Worm (Caenorhabditis elegans) whole organism, midembryonic: ENCODE data around the gene F28H7.3.

ENCODE experiments used
- T22C8.4 ChIP-seq: fragments of 200-800 bp; sonication (Bioruptor generic); IDR thresholded peaks from 2 replicates; pipeline ENCODE4 v1.3.6; 2022; ENCODE audit warnings: missing genetic modification characterization, missing compliant biosample characterization
- cog-1 ChIP-seq: sonication (generic microtip); optimal IDR thresholded peaks from 2 replicates; lab custom pipeline; 2016; ENCODE audit warnings: missing genetic modification characterization, missing compliant biosample characterization
- flt-1 ChIP-seq: fragments of 200-800 bp; sonication (Bioruptor generic); IDR thresholded peaks from 2 replicates; pipeline ENCODE4 v1.3.6; 2022; ENCODE audit warnings: missing genetic modification characterization, missing compliant biosample characterization
- klf-2 ChIP-seq: fragments of 200-800 bp; sonication (Bioruptor generic); conservative IDR thresholded peaks from 2 replicates; pipeline ENCODE4 v1.3.6; 2022; ENCODE audit warnings: missing genetic modification reagents, missing genetic modification characterization, missing compliant biosample characterization
- med-1 ChIP-seq: sonication (generic microtip); optimal IDR thresholded peaks from 2 replicates; lab custom pipeline; 2017; ENCODE audit warnings: missing genetic modification characterization, mild to moderate bottlenecking, missing compliant biosample characterization, antibody characterized with exemption, missing genetic modification reagents; ENCODE audit not compliant: insufficient read depth
- ref-1 ChIP-seq: fragments of 200-800 bp; sonication (Bioruptor generic); conservative IDR thresholded peaks from 2 replicates; pipeline ENCODE4 v1.3.6; 2022; ENCODE audit warnings: missing genetic modification reagents, missing genetic modification characterization, missing compliant biosample characterization
- tab-1 ChIP-seq: fragments of 200-800 bp; sonication (Bioruptor generic); IDR thresholded peaks from 2 replicates; pipeline ENCODE4 v1.3.6; 2022; ENCODE audit warnings: missing genetic modification characterization, missing compliant biosample characterization
- ztf-23 ChIP-seq: fragments of 200-800 bp; sonication (Bioruptor generic); IDR thresholded peaks from 2 replicates; pipeline ENCODE4 v1.3.6; 2022; ENCODE audit warnings: missing genetic modification reagents, missing genetic modification characterization, missing compliant biosample characterization
- ztf-29 ChIP-seq: fragments of 200-800 bp; sonication (Bioruptor generic); IDR thresholded peaks from 2 replicates; pipeline ENCODE4 v1.3.6; 2022; ENCODE audit warnings: missing genetic modification reagents, missing genetic modification characterization, missing compliant biosample characterization

The F28H7.3 gene

DNA sequence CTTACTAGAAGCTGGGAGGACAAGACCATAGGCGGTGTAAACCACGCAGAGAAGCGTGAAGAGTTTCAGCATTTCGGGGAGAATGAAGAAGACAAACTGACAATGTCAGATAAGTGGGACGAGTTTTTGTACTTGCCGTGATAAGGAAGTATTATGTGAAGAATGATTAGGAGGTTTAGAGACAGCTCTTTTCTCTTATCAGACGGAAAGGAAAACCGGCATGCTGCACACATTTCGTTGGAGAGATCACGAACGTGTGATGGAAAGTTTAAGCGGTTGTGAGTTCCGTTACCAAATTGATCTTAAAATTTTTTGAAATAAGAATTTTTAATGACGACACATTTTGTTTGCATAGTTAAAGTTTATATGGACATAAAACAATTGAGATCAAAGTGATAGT, at the start of gene F28H7.3:
Gene F28H7.3 (minus strand): TSS at position 159 of the 400 bp plus-strand sequence.
- TF ChIP-seq T22C8.4 (GFP tag; lab: Robert Waterston, UW) (no peak), ztf-23 (GFP tag; lab: Robert Waterston, UW) (no peak)

DNA sequence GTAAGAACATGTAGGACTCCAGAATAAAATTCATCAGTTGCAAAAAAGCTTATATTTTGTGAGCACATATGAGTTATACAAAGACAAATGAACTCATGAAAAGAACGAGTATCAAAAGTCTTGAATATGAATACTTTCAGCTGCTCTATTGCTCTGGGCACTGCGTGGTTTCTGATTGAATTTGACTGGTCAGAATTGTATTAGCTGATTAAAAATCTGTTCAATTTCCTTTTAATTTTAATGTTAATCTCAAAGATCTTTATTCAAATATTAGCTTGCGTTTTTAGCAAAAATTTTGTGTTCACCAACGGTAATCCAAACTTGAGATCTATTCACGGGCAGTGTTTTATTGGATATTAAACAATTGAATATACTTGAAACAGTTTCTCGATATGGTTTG, 47.5 kb upstream of the F28H7.3 start, which contains the start of gene srh-184:
Gene srh-184 (minus strand): TSS at position 101 of the 400 bp plus-strand sequence.
- TF ChIP-seq med-1 = no peak
- TF ChIP-seq flt-1 = no peak
- TF ChIP-seq tab-1 (GFP tag; lab: Robert Waterston, UW) = no peak
- no peak for TF ChIP-seq ztf-29
- no peak for TF ChIP-seq klf-2 (GFP tag; lab: Robert Waterston, UW)
- no peak for TF ChIP-seq T22C8.4 (GFP tag; lab: Robert Waterston, UW)
- TF ChIP-seq cog-1 (tag; lab: Kevin White, UChicago) = no peak
- TF ChIP-seq ref-1 (GFP tag; lab: Robert Waterston, UW) = no peak
- no peak for TF ChIP-seq ztf-23 (GFP tag; lab: Robert Waterston, UW)

DNA sequence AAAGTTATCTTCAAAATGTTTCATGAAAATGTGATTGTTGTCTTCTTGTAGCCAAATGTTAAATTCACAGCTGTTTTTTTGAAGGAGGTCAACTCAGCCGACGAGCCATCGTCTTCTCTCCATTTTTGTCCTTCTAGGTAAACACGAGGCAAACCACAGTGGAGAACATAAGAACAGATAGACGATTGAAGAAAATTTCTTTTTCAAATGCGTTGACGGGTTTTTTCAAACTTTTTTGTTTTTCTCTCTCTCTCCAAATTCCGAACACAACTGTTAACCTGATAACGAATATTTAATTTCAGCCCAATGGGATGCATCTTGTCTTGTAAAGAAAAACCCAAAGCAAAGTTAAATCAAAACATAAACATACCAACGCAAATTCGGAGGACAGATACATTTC, 44.9 kb upstream of the F28H7.3 start, which contains the start of gene D1054.19:
Gene D1054.19 (plus strand): TSS at position 301 of the 400 bp plus-strand sequence.
- no peak for TF ChIP-seq ref-1 (GFP tag; lab: Robert Waterston, UW)
- TF ChIP-seq klf-2 (GFP tag; lab: Robert Waterston, UW) = no peak
- no peak for TF ChIP-seq T22C8.4 (GFP tag; lab: Robert Waterston, UW)
- no peak for TF ChIP-seq ztf-29
- TF ChIP-seq med-1 = no peak
- no peak for TF ChIP-seq tab-1 (GFP tag; lab: Robert Waterston, UW)
- TF ChIP-seq ztf-23 (GFP tag; lab: Robert Waterston, UW) = no peak
- TF ChIP-seq cog-1 (tag; lab: Kevin White, UChicago) = no peak
- no peak for TF ChIP-seq flt-1

DNA sequence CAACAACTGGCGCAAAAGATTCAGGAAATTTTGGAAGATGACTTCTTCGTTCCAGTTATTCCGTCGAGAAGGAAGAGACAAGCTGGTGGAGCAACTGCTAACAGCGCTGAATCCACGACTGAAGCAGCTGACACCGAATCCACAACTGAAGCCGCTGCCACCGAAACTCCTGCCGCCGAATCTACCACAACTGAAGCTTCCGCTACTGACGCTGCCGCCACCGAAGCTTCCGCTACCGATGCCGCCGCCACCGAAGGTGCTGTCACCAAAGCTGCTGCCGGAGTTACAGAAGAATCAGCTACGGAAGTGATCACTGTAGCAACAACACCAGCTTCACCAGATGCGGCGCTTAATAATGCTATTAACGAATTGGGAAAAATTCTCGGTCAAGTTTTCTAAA, 43.9 kb upstream of the F28H7.3 start:
- TF ChIP-seq ref-1 (GFP tag; lab: Robert Waterston, UW) (no peak), med-1 (no peak), ztf-23 (GFP tag; lab: Robert Waterston, UW) (no peak), ztf-29 (no peak), T22C8.4 (GFP tag; lab: Robert Waterston, UW) (no peak), cog-1 (tag; lab: Kevin White, UChicago) (no peak), klf-2 (GFP tag; lab: Robert Waterston, UW) (no peak), tab-1 (GFP tag; lab: Robert Waterston, UW) (no peak), flt-1 (no peak)

DNA sequence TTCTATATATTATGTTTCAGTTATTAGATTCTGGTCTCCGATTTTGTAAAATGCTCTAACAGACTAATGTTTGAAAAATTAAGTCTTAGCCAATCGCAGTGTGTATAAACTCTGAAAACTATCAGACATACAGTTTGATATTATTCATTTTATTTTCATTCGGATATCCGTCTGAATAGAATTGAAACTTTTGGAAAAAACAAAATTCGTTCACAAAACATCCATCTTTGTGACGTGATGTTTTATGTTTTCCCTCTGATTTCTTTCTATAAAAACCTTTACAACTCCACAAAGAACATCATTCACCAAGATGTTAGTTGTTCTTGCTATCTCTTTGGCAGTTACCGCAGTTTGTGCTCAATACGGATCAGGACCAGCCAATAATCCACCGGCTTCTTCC, 42.9 kb upstream of the F28H7.3 start, which contains the start of gene ule-3:
Gene ule-3 (plus strand): TSS at position 301 of the 400 bp plus-strand sequence.
- TF ChIP-seq klf-2 (GFP tag; lab: Robert Waterston, UW) = no peak
- no peak for TF ChIP-seq med-1
- no peak for TF ChIP-seq cog-1 (tag; lab: Kevin White, UChicago)
- TF ChIP-seq ztf-23 (GFP tag; lab: Robert Waterston, UW) = no peak
- no peak for TF ChIP-seq ztf-29
- TF ChIP-seq T22C8.4 (GFP tag; lab: Robert Waterston, UW) = no peak
- TF ChIP-seq flt-1 = no peak
- TF ChIP-seq ref-1 (GFP tag; lab: Robert Waterston, UW) = no peak
- TF ChIP-seq tab-1 (GFP tag; lab: Robert Waterston, UW) = no peak

DNA sequence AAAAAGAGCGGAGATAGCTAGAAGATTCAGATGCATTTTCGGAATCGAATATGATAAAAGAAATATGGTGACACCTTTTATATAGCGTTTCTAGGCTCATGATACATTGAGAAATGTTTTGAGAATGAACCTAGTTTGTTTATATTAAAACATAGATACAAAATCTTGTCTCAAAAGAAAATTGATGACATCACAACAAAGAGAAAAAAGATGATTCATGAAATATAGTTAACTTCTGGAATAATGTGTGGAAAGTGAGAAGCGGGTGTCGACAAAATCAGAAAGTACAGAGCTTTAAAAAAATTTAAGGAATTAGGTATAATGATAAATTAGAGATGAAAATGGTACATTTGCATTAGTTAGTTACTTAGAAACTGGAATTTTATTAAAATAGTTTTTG, 42.2 kb upstream of the F28H7.3 start, which contains the start of gene D1054.10:
Gene D1054.10 (minus strand): TSS at position 101 of the 400 bp plus-strand sequence.
- TF ChIP-seq med-1 (no peak), flt-1 (no peak), klf-2 (GFP tag; lab: Robert Waterston, UW) (no peak)

DNA sequence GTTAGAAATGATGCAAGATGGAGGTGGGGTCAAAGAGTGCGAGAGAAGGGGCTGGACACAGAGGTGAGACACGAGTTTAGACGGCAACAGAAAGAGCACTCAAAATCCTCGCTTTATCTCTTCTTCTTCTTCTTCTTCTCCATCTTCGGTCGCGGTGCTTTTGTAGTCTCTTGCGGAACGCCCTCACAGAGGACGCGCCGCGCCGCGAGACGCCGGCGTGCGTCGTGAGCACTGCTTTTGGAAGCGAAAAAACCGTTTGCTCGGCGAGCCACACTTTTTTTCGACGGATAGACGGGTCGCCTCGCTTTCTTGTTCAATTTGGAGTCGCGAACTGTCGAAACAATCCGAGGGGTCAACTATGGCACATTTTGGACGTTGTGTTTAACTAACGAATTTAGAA, 40.3 kb upstream of the F28H7.3 start, which contains the start of gene D1054.9:
Gene D1054.9 (minus strand): TSS at position 137 of the 400 bp plus-strand sequence.
- no peak for TF ChIP-seq cog-1 (tag; lab: Kevin White, UChicago)
- TF ChIP-seq klf-2 (GFP tag; lab: Robert Waterston, UW) = no peak
- TF ChIP-seq tab-1 (GFP tag; lab: Robert Waterston, UW) = no peak
- TF ChIP-seq ztf-23 (GFP tag; lab: Robert Waterston, UW) = no peak
- TF ChIP-seq flt-1 = no peak
- no peak for TF ChIP-seq med-1
- TF ChIP-seq T22C8.4 (GFP tag; lab: Robert Waterston, UW) = no peak
- TF ChIP-seq ref-1 (GFP tag; lab: Robert Waterston, UW) = no peak
- no peak for TF ChIP-seq ztf-29

DNA sequence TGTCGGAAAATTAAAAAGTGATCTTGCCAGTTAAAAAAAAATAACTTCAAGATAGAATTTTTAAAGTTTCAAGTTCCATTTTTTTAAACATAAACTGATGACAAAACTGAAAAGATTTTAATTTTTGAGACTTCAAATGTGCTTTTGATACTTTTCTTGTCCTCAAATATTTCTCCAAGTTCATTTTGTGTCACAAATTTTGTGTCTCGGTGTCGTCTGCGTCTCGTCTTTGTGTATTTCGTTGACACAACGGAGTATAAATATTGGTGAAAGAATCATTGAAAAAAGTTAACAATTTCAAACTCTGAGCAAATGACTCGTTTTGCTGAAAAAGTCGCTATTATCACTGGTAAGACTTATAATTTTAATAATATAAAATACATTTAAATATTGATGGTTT, 33.4 kb upstream of the F28H7.3 start, which contains the start of gene D1054.8:
Gene D1054.8 (plus strand): TSS at position 301 of the 400 bp plus-strand sequence.
- no peak for TF ChIP-seq tab-1 (GFP tag; lab: Robert Waterston, UW)
- no peak for TF ChIP-seq flt-1
- TF ChIP-seq ztf-23 (GFP tag; lab: Robert Waterston, UW) = no peak
- TF ChIP-seq cog-1 (tag; lab: Kevin White, UChicago) = no peak
- no peak for TF ChIP-seq klf-2 (GFP tag; lab: Robert Waterston, UW)
- no peak for TF ChIP-seq T22C8.4 (GFP tag; lab: Robert Waterston, UW)
- TF ChIP-seq med-1 = no peak
- no peak for TF ChIP-seq ref-1 (GFP tag; lab: Robert Waterston, UW)
- TF ChIP-seq ztf-29 = no peak

DNA sequence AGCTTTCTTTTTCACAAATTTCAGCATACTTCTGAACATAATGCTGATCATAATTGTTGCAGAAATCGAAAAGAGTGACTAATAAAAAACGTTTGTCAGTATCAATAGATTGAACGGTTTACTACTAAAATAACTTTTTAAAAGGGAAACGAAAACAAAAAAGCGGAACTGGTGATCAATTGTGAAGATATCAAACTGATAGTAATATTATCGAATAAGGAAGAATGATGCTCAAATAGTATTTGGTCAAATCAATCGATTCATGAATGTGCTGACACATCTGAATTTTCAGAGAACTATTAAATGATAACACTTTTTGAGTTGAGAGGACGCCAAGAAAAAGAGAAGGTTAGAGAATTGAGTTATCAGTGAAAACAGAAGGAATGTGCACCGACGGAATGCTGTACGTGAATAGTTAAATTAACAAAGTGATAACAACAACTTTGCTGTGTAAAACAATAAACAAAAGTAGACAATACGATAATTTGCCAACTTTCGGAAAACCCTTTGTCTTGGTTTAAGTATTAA, 26.0 kb upstream of the F28H7.3 start, which contains the start of gene D1054.5:
Gene D1054.5 (minus strand): TSS at position 51 of the 528 bp plus-strand sequence.
- TF ChIP-seq ref-1 (GFP tag; lab: Robert Waterston, UW) (no peak), T22C8.4 (GFP tag; lab: Robert Waterston, UW) (no peak), ztf-29 (no peak), tab-1 (GFP tag; lab: Robert Waterston, UW) (no peak), cog-1 (tag; lab: Kevin White, UChicago) (no peak), med-1 (no peak), flt-1 (no peak), klf-2 (GFP tag; lab: Robert Waterston, UW) (no peak), ztf-23 (GFP tag; lab: Robert Waterston, UW) (no peak)

DNA sequence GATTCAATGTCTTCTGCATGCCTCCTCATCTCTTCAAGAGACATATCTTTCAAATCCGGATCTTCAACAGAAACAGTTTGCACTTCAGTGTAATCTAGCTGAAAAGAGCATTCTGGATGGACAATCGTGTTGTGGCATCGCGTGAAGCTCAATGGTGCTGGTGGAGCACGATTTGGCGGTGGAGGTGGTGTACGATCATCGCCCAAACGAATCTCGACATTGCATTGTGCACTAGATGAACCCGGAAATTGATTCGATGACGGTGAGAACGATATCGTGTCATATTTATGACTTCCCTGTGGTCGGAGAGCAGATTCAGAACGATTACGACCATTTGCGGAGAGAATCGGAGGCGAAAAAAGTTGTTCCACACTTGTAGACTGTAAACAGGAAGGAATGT, 22.6 kb upstream of the F28H7.3 start:
- TF ChIP-seq cog-1 (tag; lab: Kevin White, UChicago) (no peak), tab-1 (GFP tag; lab: Robert Waterston, UW) (no peak), flt-1 (no peak), ref-1 (GFP tag; lab: Robert Waterston, UW) (no peak), med-1 (no peak), klf-2 (GFP tag; lab: Robert Waterston, UW) (no peak), T22C8.4 (GFP tag; lab: Robert Waterston, UW) (no peak), ztf-29 (no peak), ztf-23 (GFP tag; lab: Robert Waterston, UW) (no peak)
